Worm (Caenorhabditis elegans) whole organism, late embryonic: ENCODE data around the gene T28B11.1.

Experiments used
- C08G9.2 ChIP-seq: sonication (generic microtip); optimal IDR thresholded peaks from 2 replicates; lab custom pipeline; 2016; ENCODE audit warnings: mild to moderate bottlenecking, missing genetic modification characterization, moderate library complexity, missing compliant biosample characterization
- K09A11.1 ChIP-seq: sonication (generic microtip); optimal IDR thresholded peaks from 2 replicates; lab custom pipeline; 2017; ENCODE audit warnings: antibody characterized with exemption, mild to moderate bottlenecking, missing genetic modification characterization, missing compliant biosample characterization; ENCODE audit not compliant: insufficient read depth
- ahr-1 ChIP-seq: sonication (generic microtip); optimal IDR thresholded peaks from 2 replicates; lab custom pipeline; 2016; ENCODE audit warnings: missing genetic modification characterization, missing compliant biosample characterization
- ceh-9 ChIP-seq: sonication (generic microtip); optimal IDR thresholded peaks from 2 replicates; lab custom pipeline; 2016; ENCODE audit warnings: mild to moderate bottlenecking, missing genetic modification characterization, inconsistent platforms, missing compliant biosample characterization
- elt-2 ChIP-seq: sonication (generic microtip); optimal IDR thresholded peaks from 2 replicates; lab custom pipeline; 2016; ENCODE audit warnings: missing genetic modification reagents, missing genetic modification characterization, missing compliant biosample characterization
- ets-4 ChIP-seq: sonication (generic microtip); optimal IDR thresholded peaks from 2 replicates; lab custom pipeline; 2016; ENCODE audit warnings: missing genetic modification characterization, missing compliant biosample characterization
- fkh-10 ChIP-seq: fragments of 150-350 bp; optimal IDR thresholded peaks from 2 replicates; lab custom pipeline; 2014; ENCODE audit warnings: missing biosample characterization, missing genetic modification reagents, missing genetic modification characterization
- lim-6 ChIP-seq: sonication (generic microtip); optimal IDR thresholded peaks from 2 replicates; lab custom pipeline; 2016; ENCODE audit warnings: missing genetic modification characterization, missing compliant biosample characterization
- mec-3 ChIP-seq: sonication (generic microtip); optimal IDR thresholded peaks from 2 replicates; lab custom pipeline; 2016; ENCODE audit warnings: borderline replicate concordance, missing genetic modification characterization, missing compliant biosample characterization
- nhr-11 ChIP-seq: fragments of 150-350 bp; optimal IDR thresholded peaks from 2 replicates; lab custom pipeline; 2014; ENCODE audit warnings: missing biosample characterization, missing genetic modification characterization
- nhr-232 ChIP-seq: sonication (generic microtip); optimal IDR thresholded peaks from 2 replicates; lab custom pipeline; 2016; ENCODE audit warnings: missing genetic modification characterization, missing compliant biosample characterization
- pag-3 ChIP-seq: sonication (generic microtip); optimal IDR thresholded peaks from 2 replicates; lab custom pipeline; 2016; ENCODE audit warnings: missing compliant biosample characterization, missing genetic modification characterization, borderline replicate concordance
- pha-4 ChIP-seq: fragments of 150-350 bp; optimal IDR thresholded peaks from 2 replicates; lab custom pipeline; 2018; ENCODE audit warnings: missing biosample characterization, missing genetic modification reagents, missing genetic modification characterization

DNA sequence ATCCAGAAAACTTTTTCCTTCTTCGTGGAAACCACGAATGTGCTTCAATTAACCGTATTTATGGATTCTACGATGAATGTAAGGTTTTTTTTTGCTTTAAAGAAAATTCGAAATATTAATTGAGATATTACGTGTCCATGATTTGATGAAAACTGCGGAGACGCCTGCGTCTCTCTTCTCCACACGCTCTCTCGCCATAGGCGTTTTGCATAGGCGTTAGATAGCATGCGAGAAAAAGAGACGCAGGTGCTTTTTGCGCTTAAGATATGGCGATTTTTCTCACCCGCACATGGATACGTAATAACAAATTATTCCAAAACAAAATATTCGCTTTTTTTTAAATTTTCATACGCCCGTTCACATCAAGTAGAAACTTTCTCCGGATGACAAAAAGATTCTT is 48.8 kb downstream of the T28B11.1 start:
- TF ChIP-seq ahr-1 (tag; lab: Kevin White, UChicago), result no peak
- no peak for TF ChIP-seq nhr-11
- no peak for TF ChIP-seq ets-4 (tag; lab: Kevin White, UChicago)
- no peak for TF ChIP-seq nhr-232 (tag; lab: Kevin White, UChicago)
- TF ChIP-seq elt-2 (tag; lab: Kevin White, UChicago), result no peak
- TF ChIP-seq pha-4 (tag; lab: Kevin White, UChicago), result no peak
- no peak for TF ChIP-seq ceh-9 (tag; lab: Kevin White, UChicago)
- TF ChIP-seq pag-3 (tag; lab: Kevin White, UChicago), result no peak
- no peak for TF ChIP-seq C08G9.2 (tag; lab: Kevin White, UChicago)
- TF ChIP-seq mec-3 (tag; lab: Kevin White, UChicago), result no peak
- TF ChIP-seq lim-6, result no peak
- TF ChIP-seq K09A11.1, result no peak
- no peak for TF ChIP-seq fkh-10 (GFP tag; lab: Kevin White, UChicago)
